Worm (Caenorhabditis elegans) whole organism, L1 larva: ENCODE data around the gene set-24.

Experiments used
- ces-1 ChIP-seq: fragments of 150-350 bp; optimal IDR thresholded peaks from 2 replicates; lab custom pipeline; 2014; ENCODE audit warnings: missing biosample characterization, missing genetic modification reagents, missing genetic modification characterization
- elt-2 ChIP-seq: sonication (generic microtip); optimal IDR thresholded peaks from 2 replicates; lab custom pipeline; 2016; ENCODE audit warnings: missing genetic modification characterization, mild to moderate bottlenecking, inconsistent platforms, missing compliant biosample characterization, missing genetic modification reagents
- fos-1 ChIP-seq: fragments of 150-350 bp; optimal IDR thresholded peaks from 2 replicates; lab custom pipeline; 2014; ENCODE audit warnings: missing biosample characterization, missing genetic modification characterization
- hlh-17 ChIP-seq: fragments of 200-800 bp; sonication (Bioruptor generic); optimal IDR thresholded peaks from 2 replicates; lab custom pipeline; 2018; ENCODE audit warnings: missing genetic modification characterization, mild to moderate bottlenecking, missing compliant biosample characterization, moderate library complexity, borderline replicate concordance
- irx-1 ChIP-seq: sonication (generic microtip); optimal IDR thresholded peaks from 2 replicates; lab custom pipeline; 2016; ENCODE audit warnings: missing genetic modification characterization, missing compliant biosample characterization
- isw-1 ChIP-seq: fragments of 200-800 bp; sonication (Bioruptor generic); IDR thresholded peaks from 2 replicates; pipeline ENCODE4 v1.3.6; 2022; ENCODE audit warnings: missing genetic modification characterization, missing compliant biosample characterization
- lin-13 ChIP-seq: fragments of 150-350 bp; optimal IDR thresholded peaks from 2 replicates; lab custom pipeline; 2014; ENCODE audit warnings: missing biosample characterization, missing genetic modification reagents, missing genetic modification characterization
- nhr-11 ChIP-seq: fragments of 150-350 bp; optimal IDR thresholded peaks from 2 replicates; lab custom pipeline; 2014; ENCODE audit warnings: missing biosample characterization, missing genetic modification characterization
- nhr-12 ChIP-seq: sonication (generic microtip); optimal IDR thresholded peaks from 2 replicates; lab custom pipeline; 2017; ENCODE audit warnings: missing biosample characterization, missing genetic modification characterization
- nhr-237 ChIP-seq: fragments of 150-350 bp; optimal IDR thresholded peaks from 2 replicates; lab custom pipeline; 2014; ENCODE audit warnings: missing biosample characterization, missing genetic modification characterization
- pqm-1 ChIP-seq: sonication (generic microtip); optimal IDR thresholded peaks from 3 replicates; lab custom pipeline; 2017; ENCODE audit warnings: missing biosample characterization, missing genetic modification characterization
- skn-1 ChIP-seq: fragments of 150-350 bp; optimal IDR thresholded peaks from 2 replicates; lab custom pipeline; 2014; ENCODE audit warnings: missing biosample characterization, missing genetic modification characterization
- tbx-2 ChIP-seq: sonication (generic microtip); optimal IDR thresholded peaks from 2 replicates; lab custom pipeline; 2016; ENCODE audit warnings: missing genetic modification characterization, missing compliant biosample characterization

ce11 chrII:12130868-12131267 lies at the start of gene set-24:
- TF ChIP-seq pqm-1 (tag; lab: Kevin White, UChicago) (no peak), elt-2 (tag; lab: Kevin White, UChicago) (no peak), skn-1 (tag; lab: Kevin White, UChicago) (no peak), fos-1 (tag; lab: Kevin White, UChicago) (no peak), ces-1 (GFP tag; lab: Kevin White, UChicago) (no peak), lin-13 (no peak), nhr-12 (tag; lab: Kevin White, UChicago) (no peak), hlh-17 (GFP tag; lab: Kevin White, UChicago) (no peak), nhr-237 (tag; lab: Kevin White, UChicago) (no peak), isw-1 (GFP tag; lab: Robert Waterston, UW) (no peak), irx-1 (tag; lab: Kevin White, UChicago) (no peak), nhr-11 (tag; lab: Kevin White, UChicago) (no peak), tbx-2 (tag; lab: Kevin White, UChicago) (no peak)
